Fruit fly (Drosophila melanogaster): ENCODE measurements around the gene Srp54.

Gene Srp54

DNA sequence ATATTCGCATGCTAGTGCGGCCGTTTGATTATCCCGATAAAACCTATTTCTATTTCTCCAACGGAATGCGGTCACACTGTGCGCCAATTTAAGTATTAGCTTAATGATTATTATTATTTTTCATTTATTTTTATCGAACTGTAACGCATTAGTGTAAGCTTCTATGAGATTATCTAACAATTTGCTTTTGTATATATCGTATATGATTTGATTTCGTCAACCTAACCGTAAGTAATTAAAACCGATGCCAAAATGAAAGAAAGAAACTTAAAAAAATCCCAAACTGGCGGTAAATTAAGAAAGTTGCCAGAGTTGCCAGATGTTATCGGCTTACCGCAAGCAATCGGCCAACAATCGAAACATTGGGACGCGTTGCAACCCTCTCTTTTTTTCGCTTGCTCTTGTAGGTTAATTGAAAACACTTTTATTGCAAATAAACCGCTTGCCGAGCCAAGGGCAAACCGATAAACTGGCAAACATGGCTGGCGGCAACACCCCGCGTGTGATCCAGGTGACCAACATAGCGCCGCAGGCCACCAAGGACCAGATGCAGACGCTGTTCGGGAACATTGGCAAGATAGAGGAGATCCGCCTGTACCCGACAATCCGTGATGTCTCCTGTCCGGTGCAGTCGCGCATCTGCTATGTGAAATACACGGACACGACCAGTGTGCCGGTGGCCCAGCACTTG, at the start of gene Srp54, which contains the start of gene Etl1 (continued):
- TF ChIP-seq CG12299 (tag; optimal IDR thresholded peaks at IDR 0.05), result no peak
- TF ChIP-seq CG4282 (GFP tag; optimal IDR thresholded peaks at IDR 0.05), result no peak
- no peak for TF ChIP-seq inv (GFP tag; IDR thresholded peaks at IDR 0.05; ENCODE audit: partially characterized antibody)
- no peak for TF ChIP-seq CG18011 (GFP tag; optimal IDR thresholded peaks at IDR 0.05)
- no peak for TF ChIP-seq NfI (GFP tag; optimal IDR thresholded peaks at IDR 0.05)
- TF ChIP-seq Hr78 (GFP tag; optimal IDR thresholded peaks at IDR 0.05), result no peak
- TF ChIP-seq ems (GFP tag; optimal IDR thresholded peaks at IDR 0.05), result no peak
- TF ChIP-seq CG43689 (GFP tag; IDR thresholded peaks at IDR 0.05), result no peak
- no peak for TF ChIP-seq odd (GFP tag; optimal IDR thresholded peaks at IDR 0.05)
- TF ChIP-seq wek (GFP tag; optimal IDR thresholded peaks at IDR 0.05), result no peak
- no peak for TF ChIP-seq crol (GFP tag; IDR thresholded peaks at IDR 0.05)
- TF ChIP-seq salm (tag; optimal IDR thresholded peaks at IDR 0.05), result no peak
- no peak for TF ChIP-seq dysf (GFP tag; IDR thresholded peaks at IDR 0.05)
- TF ChIP-seq Atf3 (GFP tag; optimal IDR thresholded peaks at IDR 0.05), result no peak
- TF ChIP-seq Blimp-1 (GFP tag; optimal IDR thresholded peaks at IDR 0.05), result no peak
- TF ChIP-seq CG10366 (GFP tag; IDR thresholded peaks at IDR 0.05), result no peak
- TF ChIP-seq CG16813 (GFP tag; IDR thresholded peaks at IDR 0.05; ENCODE audit: partially characterized antibody), result 0 out of 3 replicates have a peak, but pooled peaks have one; percentile 1
- TF ChIP-seq shn (GFP tag; optimal IDR thresholded peaks at IDR 0.05), result no peak
- TF ChIP-seq CG10274 (GFP tag; optimal IDR thresholded peaks at IDR 0.05), result no peak
- TF ChIP-seq CG14014 (GFP tag; IDR thresholded peaks at IDR 0.05), result no peak
- TF ChIP-seq CG16863 (GFP tag; optimal IDR thresholded peaks at IDR 0.05), result no peak
- TF ChIP-seq slou (GFP tag; optimal IDR thresholded peaks at IDR 0.05), result no peak
- TF ChIP-seq vnd (GFP tag; IDR thresholded peaks at IDR 0.05; ENCODE audit: partially characterized antibody), result no peak
- no peak for TF ChIP-seq peb (GFP tag; IDR thresholded peaks at IDR 0.05)
- TF ChIP-seq NK7.1 (GFP tag; optimal IDR thresholded peaks at IDR 0.05), result no peak
- TF ChIP-seq CG1233 (GFP tag; optimal IDR thresholded peaks at IDR 0.05), result no peak
- TF ChIP-seq zf30C (GFP tag; optimal IDR thresholded peaks at IDR 0.05), result no peak
- no peak for TF ChIP-seq CG18599 (GFP tag; optimal IDR thresholded peaks at IDR 0.05)
- TF ChIP-seq danr (GFP tag; IDR thresholded peaks at IDR 0.05), result no peak
- no peak for TF ChIP-seq pan (optimal IDR thresholded peaks at IDR 0.05)
- no peak for TF ChIP-seq pan (GFP tag; optimal IDR thresholded peaks at IDR 0.05 in 1 of 2, IDR thresholded peaks at IDR 0.05 in 1 of 2)
- no peak for TF ChIP-seq Hr51 (GFP tag; optimal IDR thresholded peaks at IDR 0.05)
- no peak for TF ChIP-seq CG18764 (GFP tag; optimal IDR thresholded peaks at IDR 0.05)
- TF ChIP-seq otp (GFP tag; IDR thresholded peaks at IDR 0.05), result no peak
- no peak for TF ChIP-seq CG6765 (GFP tag; optimal IDR thresholded peaks at IDR 0.05)
- TF ChIP-seq lilli (GFP tag; optimal IDR thresholded peaks at IDR 0.05), result no peak
- no peak for TF ChIP-seq Xrp1 (GFP tag; IDR thresholded peaks at IDR 0.05)
- no peak for TF ChIP-seq kah (GFP tag; optimal IDR thresholded peaks at IDR 0.05)
- TF ChIP-seq H2.0 (GFP tag; IDR thresholded peaks at IDR 0.05), result no peak
- no peak for TF ChIP-seq sna (GFP tag; IDR thresholded peaks at IDR 0.05; ENCODE audit: partially characterized antibody)
- no peak for TF ChIP-seq CG17385 (GFP tag; optimal IDR thresholded peaks at IDR 0.05)
- TF ChIP-seq CG10209 (GFP tag; optimal IDR thresholded peaks at IDR 0.05), result no peak
- no peak for TF ChIP-seq CG10565 (GFP tag; optimal IDR thresholded peaks at IDR 0.05)
- TF ChIP-seq CG6854 (GFP tag; optimal IDR thresholded peaks at IDR 0.05), result no peak
- TF ChIP-seq CG1832 (GFP tag; optimal IDR thresholded peaks at IDR 0.05), result no peak
- no peak for TF ChIP-seq Bdp1 (GFP tag; optimal IDR thresholded peaks at IDR 0.05)
- TF ChIP-seq CG12219 (GFP tag; optimal IDR thresholded peaks at IDR 0.05), result no peak
- no peak for TF ChIP-seq pho (GFP tag; optimal IDR thresholded peaks at IDR 0.05)
- no peak for TF ChIP-seq gsb (GFP tag; IDR thresholded peaks at IDR 0.05)
- TF ChIP-seq CG1647 (GFP tag; optimal IDR thresholded peaks at IDR 0.05), result no peak

All from whole organism, embryonic.